Fruit fly (Drosophila melanogaster) whole organism, embryonic: ENCODE data around the gene Jarid2.

Experiments used
- Aef1 ChIP-seq: fragments of 200-800 bp; sonication (Bioruptor generic); IDR thresholded peaks from 3 replicates; pipeline ENCODE4 v1.3.6; 2022; ENCODE audit warnings: missing biosample characterization, missing genetic modification characterization
- Atf6 ChIP-seq: fragments of 200-800 bp; sonication (Bioruptor generic); IDR thresholded peaks from 2 replicates; pipeline ENCODE4 v1.3.6; 2022; ENCODE audit warnings: missing biosample characterization, missing genetic modification characterization
- Awh ChIP-seq: fragments of 200-800 bp; sonication (Bioruptor generic); IDR thresholded peaks from 2 replicates; pipeline ENCODE4, ENCODE4 v1.3.6; 2022; ENCODE audit warnings: missing biosample characterization, missing genetic modification characterization
- C15 ChIP-seq: fragments of 200-800 bp; sonication (Bioruptor generic); IDR thresholded peaks from 3 replicates; pipeline ENCODE4 v1.3.6; 2022; ENCODE audit warnings: missing biosample characterization, missing genetic modification characterization
- CG11398 ChIP-seq: fragments of 200-800 bp; sonication (Bioruptor generic); optimal IDR thresholded peaks from 2 replicates; lab custom pipeline; 2016; ENCODE audit warnings: missing biosample characterization, missing genetic modification characterization
- CG11504 ChIP-seq: fragments of 200-800 bp; sonication (Bioruptor generic); optimal IDR thresholded peaks from 3 replicates; lab custom pipeline; 2019; ENCODE audit warnings: missing biosample characterization, mild to moderate bottlenecking, missing genetic modification characterization, moderate library complexity
- CG11696 ChIP-seq: fragments of 200-800 bp; sonication (Bioruptor generic); IDR thresholded peaks from 2 replicates; pipeline ENCODE4 v1.3.6; 2022; ENCODE audit warnings: missing biosample characterization, missing genetic modification characterization
- CG12659 ChIP-seq: fragments of 200-800 bp; sonication (Bioruptor generic); optimal IDR thresholded peaks from 3 replicates; lab custom pipeline; 2017; ENCODE audit warnings: mild to moderate bottlenecking, missing biosample characterization, missing genetic modification reagents, missing genetic modification characterization
- CG14441 ChIP-seq: fragments of 200-800 bp; sonication (Bioruptor generic); IDR thresholded peaks from 2 replicates; pipeline ENCODE4 v1.3.6; 2022; ENCODE audit warnings: missing biosample characterization, missing genetic modification characterization
- CG14667 ChIP-seq: fragments of 200-800 bp; sonication (Bioruptor generic); IDR thresholded peaks from 2 replicates; pipeline ENCODE4 v1.3.6; 2022; ENCODE audit warnings: missing biosample characterization, missing genetic modification characterization
- CG14860 ChIP-seq: fragments of 200-800 bp; sonication (Bioruptor generic); IDR thresholded peaks from 3 replicates; pipeline ENCODE4 v1.3.6; 2022; ENCODE audit warnings: missing biosample characterization, missing genetic modification characterization; ENCODE audit not compliant: partially characterized antibody
- CG1529 ChIP-seq: fragments of 200-800 bp; sonication (Bioruptor generic); optimal IDR thresholded peaks from 3 replicates; lab custom pipeline; 2018; ENCODE audit warnings: missing biosample characterization, missing genetic modification characterization
- CG1792 ChIP-seq: fragments of 200-800 bp; sonication (Bioruptor generic); optimal IDR thresholded peaks from 2 replicates; lab custom pipeline; 2016; ENCODE audit warnings: missing biosample characterization, missing genetic modification characterization
- CG18262 ChIP-seq: fragments of 200-800 bp; optimal IDR thresholded peaks from 3 replicates; lab custom pipeline; 2019; ENCODE audit warnings: missing biosample characterization, mild to moderate bottlenecking, missing genetic modification characterization, moderate library complexity
- CG2116 ChIP-seq: fragments of 200-800 bp; sonication (Bioruptor generic); optimal IDR thresholded peaks from 3 replicates; lab custom pipeline; 2018; ENCODE audit warnings: missing biosample characterization, mild to moderate bottlenecking, missing genetic modification characterization
- CG30020 ChIP-seq: fragments of 200-800 bp; optimal IDR thresholded peaks from 2 replicates; lab custom pipeline; 2019; ENCODE audit warnings: missing biosample characterization, mild to moderate bottlenecking, missing genetic modification characterization, moderate library complexity
- CG4617 ChIP-seq: fragments of 200-800 bp; sonication (Bioruptor generic); optimal IDR thresholded peaks from 3 replicates; lab custom pipeline; 2016; ENCODE audit warnings: missing biosample characterization, missing genetic modification characterization, borderline replicate concordance
- CG4707 ChIP-seq: fragments of 200-800 bp; sonication (Bioruptor generic); optimal IDR thresholded peaks from 2 replicates; lab custom pipeline; 2018; ENCODE audit warnings: missing biosample characterization, mild to moderate bottlenecking, missing genetic modification characterization, moderate library complexity
- CG7963 ChIP-seq: fragments of 200-800 bp; sonication (Bioruptor generic); IDR thresholded peaks from 3 replicates; pipeline ENCODE4 v1.3.6; 2022; ENCODE audit warnings: missing biosample characterization, missing genetic modification characterization; ENCODE audit not compliant: partially characterized antibody
- CG8388 ChIP-seq: fragments of 200-800 bp; sonication (Bioruptor generic); optimal IDR thresholded peaks from 2 replicates; lab custom pipeline; 2019; ENCODE audit warnings: missing biosample characterization, mild to moderate bottlenecking, missing genetic modification characterization, moderate library complexity
- Chrac-16 ChIP-seq: fragments of 200-800 bp; sonication (Bioruptor generic); optimal IDR thresholded peaks from 3 replicates; lab custom pipeline; 2016; ENCODE audit warnings: missing biosample characterization, missing genetic modification characterization
- D19A ChIP-seq: fragments of 200-800 bp; optimal IDR thresholded peaks from 3 replicates; lab custom pipeline; 2019; ENCODE audit warnings: missing biosample characterization, mild to moderate bottlenecking, missing genetic modification characterization, moderate library complexity
- Dll ChIP-seq: fragments of 200-800 bp; sonication (Bioruptor generic); IDR thresholded peaks from 4 replicates; pipeline ENCODE4 v1.3.6; 2022; ENCODE audit warnings: missing biosample characterization, missing genetic modification characterization; ENCODE audit not compliant: partially characterized antibody
- ERR ChIP-seq: fragments of 200-800 bp; sonication (Bioruptor generic); optimal IDR thresholded peaks from 2 replicates; lab custom pipeline; 2016; ENCODE audit warnings: missing biosample characterization, missing genetic modification characterization
- Eip74EF ChIP-seq, 2 experiments: fragments of 200-800 bp in 1 of 2; fragments of >200 bp in 1 of 2; sonication (Bioruptor generic) in 1 of 2; optimal IDR thresholded peaks; 2 replicates each; lab custom pipeline; 2017 to 2019; ENCODE audit warnings: missing biosample characterization in 2 of 2, missing genetic modification characterization in 2 of 2, mild to moderate bottlenecking in 1 of 2, moderate library complexity in 1 of 2
- Ets65A ChIP-seq: fragments of 200-800 bp; sonication (Bioruptor generic); peaks from one replicate; lab custom pipeline; 2016; ENCODE audit warnings: missing biosample characterization, missing genetic modification characterization
- Hmx ChIP-seq: fragments of 200-800 bp; sonication (Bioruptor generic); optimal IDR thresholded peaks from 2 replicates; lab custom pipeline; 2016; ENCODE audit warnings: missing biosample characterization, missing genetic modification characterization
- Hr3 ChIP-seq: fragments of 200-800 bp; sonication (Bioruptor generic); optimal IDR thresholded peaks from 3 replicates; lab custom pipeline; 2016; ENCODE audit warnings: missing biosample characterization, missing genetic modification characterization
- Hr78 ChIP-seq, 2 experiments: fragments of 200-800 bp in 1 of 2; fragments of >200 bp in 1 of 2; sonication (Bioruptor generic) in 1 of 2; optimal IDR thresholded peaks; 2 replicates each; lab custom pipeline; 2017 to 2019; ENCODE audit warnings: missing biosample characterization in 2 of 2, missing genetic modification characterization in 2 of 2, mild to moderate bottlenecking in 1 of 2, moderate library complexity in 1 of 2
- Neu2 ChIP-seq: fragments of 200-800 bp; sonication (Bioruptor generic); optimal IDR thresholded peaks from 3 replicates; lab custom pipeline; 2016; ENCODE audit warnings: missing biosample characterization, missing genetic modification characterization, borderline replicate concordance
- Spps ChIP-seq: fragments of 200-800 bp; sonication (Bioruptor generic); optimal IDR thresholded peaks from 2 replicates; lab custom pipeline; 2018; ENCODE audit warnings: missing biosample characterization, mild to moderate bottlenecking, missing genetic modification characterization
- Sry-β ChIP-seq: fragments of 200-800 bp; sonication (Bioruptor generic); optimal IDR thresholded peaks from 2 replicates; lab custom pipeline; 2018; ENCODE audit warnings: missing biosample characterization, mild to moderate bottlenecking, missing genetic modification characterization, moderate library complexity
- br ChIP-seq: fragments of >200 bp; optimal IDR thresholded peaks from 2 replicates; lab custom pipeline; 2017
- chn ChIP-seq: fragments of 200-800 bp; sonication (Bioruptor generic); optimal IDR thresholded peaks from 2 replicates; lab custom pipeline; 2016; ENCODE audit warnings: missing biosample characterization, missing genetic modification characterization
- dati ChIP-seq: fragments of 200-800 bp; sonication (Bioruptor generic); IDR thresholded peaks from 2 replicates; pipeline ENCODE4 v1.3.6; 2022; ENCODE audit warnings: missing biosample characterization, missing genetic modification characterization
- dimm ChIP-seq: fragments of 200-800 bp; sonication (Bioruptor generic); IDR thresholded peaks from 2 replicates; pipeline ENCODE4 v1.3.6; 2022; ENCODE audit warnings: missing biosample characterization, missing genetic modification characterization
- ems ChIP-seq: fragments of 200-800 bp; sonication (Bioruptor generic); optimal IDR thresholded peaks from 3 replicates; lab custom pipeline; 2016; ENCODE audit warnings: missing biosample characterization, missing genetic modification characterization
- ind ChIP-seq: fragments of 200-800 bp; sonication (Bioruptor generic); optimal IDR thresholded peaks from 3 replicates; lab custom pipeline; 2016; ENCODE audit warnings: missing biosample characterization, missing genetic modification characterization
- inv ChIP-seq: fragments of 200-800 bp; sonication (Bioruptor generic); IDR thresholded peaks from 2 replicates; pipeline ENCODE4 v1.3.6; 2022; ENCODE audit warnings: missing biosample characterization, missing genetic modification characterization; ENCODE audit not compliant: partially characterized antibody
- kay ChIP-seq: fragments of 200-800 bp; sonication (Bioruptor generic); optimal IDR thresholded peaks from 2 replicates; lab custom pipeline; 2016; ENCODE audit warnings: missing biosample characterization, missing genetic modification characterization
- lilli ChIP-seq: fragments of 200-800 bp; sonication (Bioruptor generic); optimal IDR thresholded peaks from 3 replicates; lab custom pipeline; 2016; ENCODE audit warnings: missing biosample characterization, missing genetic modification characterization
- lola ChIP-seq, 3 experiments: fragments of >200 bp in 2 of 3; fragments of 200-800 bp in 1 of 3; sonication (Bioruptor generic) in 1 of 3; optimal IDR thresholded peaks; 2 replicates each; lab custom pipeline; 2017 to 2019; ENCODE audit warnings: missing biosample characterization in 3 of 3, missing genetic modification characterization in 3 of 3, mild to moderate bottlenecking in 1 of 3, moderate library complexity in 1 of 3
- mld ChIP-seq: fragments of 200-800 bp; sonication (Bioruptor generic); IDR thresholded peaks from 3 replicates; pipeline ENCODE4 v1.3.6; 2022; ENCODE audit warnings: missing biosample characterization, missing genetic modification characterization; ENCODE audit not compliant: partially characterized antibody
- pb ChIP-seq: fragments of 200-800 bp; sonication (Bioruptor generic); optimal IDR thresholded peaks from 3 replicates; lab custom pipeline; 2016; ENCODE audit warnings: missing biosample characterization, missing genetic modification characterization
- pros ChIP-seq: fragments of 200-800 bp; sonication (Bioruptor generic); optimal IDR thresholded peaks from 3 replicates; lab custom pipeline; 2019; ENCODE audit warnings: missing biosample characterization, mild to moderate bottlenecking, missing genetic modification characterization, moderate library complexity
- salm ChIP-seq: fragments of 200-800 bp; sonication (Bioruptor generic); optimal IDR thresholded peaks from 2 replicates; lab custom pipeline; 2018; ENCODE audit warnings: missing biosample characterization, mild to moderate bottlenecking, missing genetic modification characterization
- sima ChIP-seq: fragments of 200-800 bp; sonication (Bioruptor generic); optimal IDR thresholded peaks from 2 replicates; lab custom pipeline; 2016; ENCODE audit warnings: missing biosample characterization, missing genetic modification characterization
- slou ChIP-seq: fragments of 200-800 bp; sonication (Bioruptor generic); optimal IDR thresholded peaks from 3 replicates; lab custom pipeline; 2016; ENCODE audit warnings: missing biosample characterization, missing genetic modification characterization
- sug ChIP-seq: fragments of 200-800 bp; optimal IDR thresholded peaks from 2 replicates; lab custom pipeline; 2019; ENCODE audit warnings: missing biosample characterization, mild to moderate bottlenecking, missing genetic modification characterization, moderate library complexity
- yki ChIP-seq: fragments of >200 bp; optimal IDR thresholded peaks from 3 replicates; lab custom pipeline; 2018
- zf30C ChIP-seq: fragments of 200-800 bp; sonication (Bioruptor generic); optimal IDR thresholded peaks from 3 replicates; lab custom pipeline; 2018; ENCODE audit warnings: missing biosample characterization, mild to moderate bottlenecking, missing genetic modification characterization
- zfh1 ChIP-seq: fragments of 200-800 bp; sonication (Bioruptor generic); IDR thresholded peaks from 3 replicates; pipeline ENCODE4 v1.3.6; 2022; ENCODE audit warnings: missing biosample characterization, missing genetic modification characterization

Gene Jarid2

dm6 chr3L:9435315-9435714 is 41.5 kb upstream of the Jarid2 start, which contains the start of gene CG42526 (continued):
- TF ChIP-seq sug (tag; lab: Kevin White, UChicago) = no peak
- no peak for TF ChIP-seq kay
- no peak for TF ChIP-seq Neu2 (GFP tag; lab: Kevin White, UChicago)
- no peak for TF ChIP-seq yki (lab: Kevin White, UChicago)
- TF ChIP-seq ind (GFP tag; lab: Kevin White, UChicago) = no peak
- no peak for TF ChIP-seq Hr3 (GFP tag; lab: Kevin White, UChicago)
- TF ChIP-seq zfh1 (GFP tag; lab: Robert Waterston, UW) = 0 out of 3 replicates have a peak, but pooled peaks have one; percentile 16
- peak; percentile 35 for TF ChIP-seq Hmx (GFP tag; lab: Kevin White, UChicago)
- TF ChIP-seq CG14441 (GFP tag; lab: Robert Waterston, UW) = no peak
- TF ChIP-seq inv (GFP tag; lab: Robert Waterston, UW) = peak; percentile 45; the same call in 1 of the 2 replicates
- peak; percentile 93 for TF ChIP-seq Ets65A (GFP tag; lab: Kevin White, UChicago)
- no peak for TF ChIP-seq CG18262 (tag; lab: Kevin White, UChicago)
- TF ChIP-seq lola (GFP tag; optimal IDR thresholded peaks at IDR 0.05; lab: Kevin White, UChicago) = no peak
- no peak for TF ChIP-seq CG1529 (GFP tag; lab: Kevin White, UChicago)
- TF ChIP-seq salm (tag; lab: Kevin White, UChicago) = no peak
- TF ChIP-seq CG11696 (GFP tag; lab: Robert Waterston, UW) = no peak
- peak; percentile 71 for TF ChIP-seq CG2116 (GFP tag; lab: Kevin White, UChicago)
- TF ChIP-seq Eip74EF (GFP tag; optimal IDR thresholded peaks at IDR 0.05; lab: Kevin White, UChicago) = no peak
- TF ChIP-seq pb (GFP tag; lab: Kevin White, UChicago) = peak; percentile 5
- no peak for TF ChIP-seq Hr78 (GFP tag; optimal IDR thresholded peaks at IDR 0.05; lab: Kevin White, UChicago)
- TF ChIP-seq Sry-β (GFP tag; lab: Kevin White, UChicago) = no peak
- TF ChIP-seq CG8388 = peak; percentile 1
- no peak for TF ChIP-seq br (lab: Kevin White, UChicago)
- no peak for TF ChIP-seq sima (GFP tag; lab: Kevin White, UChicago)
- no peak for TF ChIP-seq CG30020 (tag; lab: Kevin White, UChicago)
- no peak for TF ChIP-seq CG11398 (GFP tag; lab: Kevin White, UChicago)
- TF ChIP-seq CG4707 (GFP tag; lab: Kevin White, UChicago) = no peak
- TF ChIP-seq C15 (GFP tag; lab: Robert Waterston, UW) = no peak
- TF ChIP-seq CG7963 (GFP tag; lab: Robert Waterston, UW) = no peak
- TF ChIP-seq D19A = no peak
- TF ChIP-seq ems (GFP tag; lab: Kevin White, UChicago) = peak; percentile 26
- TF ChIP-seq Spps (tag; lab: Kevin White, UChicago) = no peak
- TF ChIP-seq CG12659 = peak; percentile 59
- TF ChIP-seq CG14860 (GFP tag; lab: Robert Waterston, UW) = no peak
- no peak for TF ChIP-seq zf30C (GFP tag; lab: Kevin White, UChicago)
- no peak for TF ChIP-seq pros (GFP tag; lab: Kevin White, UChicago)
- TF ChIP-seq chn (GFP tag; lab: Kevin White, UChicago) = no peak
- TF ChIP-seq CG14667 (GFP tag; lab: Robert Waterston, UW) = no peak
- peak; percentile 36 for TF ChIP-seq Chrac-16
- TF ChIP-seq Atf6 (GFP tag; lab: Robert Waterston, UW) = peak; percentile 63; the same call in 1 of the 2 replicates
- TF ChIP-seq Awh (GFP tag; lab: Robert Waterston, UW) = no peak
- TF ChIP-seq CG4617 (GFP tag; lab: Kevin White, UChicago) = peak; percentile 9
- no peak for TF ChIP-seq mld (GFP tag; lab: Robert Waterston, UW)
- TF ChIP-seq Dll (GFP tag; lab: Robert Waterston, UW) = peak; percentile 68
- peak; percentile 82 for TF ChIP-seq lilli
- no peak for TF ChIP-seq Aef1 (GFP tag; lab: Robert Waterston, UW)
- TF ChIP-seq dimm (GFP tag; lab: Robert Waterston, UW) = no peak
- no peak for TF ChIP-seq CG11504
- TF ChIP-seq dati (GFP tag; lab: Robert Waterston, UW) = no peak
- no peak for TF ChIP-seq ERR (GFP tag; lab: Kevin White, UChicago)
- no peak for TF ChIP-seq CG1792 (GFP tag; lab: Kevin White, UChicago)
- TF ChIP-seq slou = peak; percentile 6
